Fruit fly (Drosophila melanogaster) whole organism, embryonic: ENCODE data around the gene Lim3.
A peak's percentile ranks its signal among the peaks of the same experiment; 100 is the strongest.

Source experiments
- Antp ChIP-seq: fragments of 200-800 bp; sonication (Bioruptor generic); optimal IDR thresholded peaks from 3 replicates; lab custom pipeline; 2016; ENCODE audit warnings: missing biosample characterization, missing genetic modification characterization
- Asciz ChIP-seq: fragments of 200-800 bp; sonication (Bioruptor generic); optimal IDR thresholded peaks from 2 replicates; lab custom pipeline; 2017; ENCODE audit warnings: missing biosample characterization, mild to moderate bottlenecking, missing genetic modification characterization, missing genetic modification reagents
- Bgb ChIP-seq: fragments of 200-800 bp; sonication (Bioruptor generic); IDR thresholded peaks from 2 replicates; pipeline ENCODE4 v1.3.6; 2022; ENCODE audit warnings: missing biosample characterization, missing genetic modification characterization; ENCODE audit not compliant: partially characterized antibody
- CG10147 ChIP-seq: fragments of 200-800 bp; sonication (Bioruptor generic); optimal IDR thresholded peaks from 2 replicates; lab custom pipeline; 2019; ENCODE audit warnings: missing biosample characterization, mild to moderate bottlenecking, missing genetic modification characterization, moderate library complexity
- CG10431 ChIP-seq: fragments of 200-800 bp; sonication (Bioruptor generic); optimal IDR thresholded peaks from 3 replicates; lab custom pipeline; 2018; ENCODE audit warnings: missing biosample characterization, mild to moderate bottlenecking, missing genetic modification characterization
- CG11085 ChIP-seq: fragments of 200-800 bp; sonication (Bioruptor generic); IDR thresholded peaks from 2 replicates; pipeline ENCODE4 v1.3.6; 2022; ENCODE audit warnings: missing biosample characterization, missing genetic modification characterization
- CG11093 ChIP-seq: fragments of 200-800 bp; sonication (Bioruptor generic); IDR thresholded peaks from 3 replicates; pipeline ENCODE4 v1.3.6; 2022; ENCODE audit warnings: missing biosample characterization, missing genetic modification characterization
- CG12104 ChIP-seq: fragments of 200-800 bp; sonication (Bioruptor generic); optimal IDR thresholded peaks from 3 replicates; lab custom pipeline; 2016; ENCODE audit warnings: missing biosample characterization, missing genetic modification characterization
- CG13424 ChIP-seq: fragments of 200-800 bp; sonication (Bioruptor generic); optimal IDR thresholded peaks from 2 replicates; lab custom pipeline; 2019; ENCODE audit warnings: missing biosample characterization, mild to moderate bottlenecking, missing genetic modification characterization, moderate library complexity
- CG1603 ChIP-seq: fragments of 200-800 bp; sonication (Bioruptor generic); optimal IDR thresholded peaks from 2 replicates; lab custom pipeline; 2019; ENCODE audit warnings: missing biosample characterization, mild to moderate bottlenecking, missing genetic modification characterization, moderate library complexity
- CG16779 ChIP-seq: fragments of 200-800 bp; sonication (Bioruptor generic); IDR thresholded peaks from 2 replicates; pipeline ENCODE4 v1.3.6; 2022; ENCODE audit warnings: missing biosample characterization, missing genetic modification characterization
- CG18011 ChIP-seq: fragments of 200-800 bp; sonication (Bioruptor generic); optimal IDR thresholded peaks from 2 replicates; lab custom pipeline; 2017; ENCODE audit warnings: missing biosample characterization, missing genetic modification characterization, mild to moderate bottlenecking, moderate library complexity, missing genotype
- CG31441 ChIP-seq: fragments of 200-800 bp; sonication (Bioruptor generic); IDR thresholded peaks from 2 replicates; pipeline ENCODE4 v1.3.6; 2022; ENCODE audit warnings: missing biosample characterization, missing genetic modification characterization
- CG33557 ChIP-seq: fragments of 200-800 bp; sonication (Bioruptor generic); optimal IDR thresholded peaks from 2 replicates; lab custom pipeline; 2019; ENCODE audit warnings: missing biosample characterization, mild to moderate bottlenecking, missing genetic modification characterization, moderate library complexity
- CG34422 ChIP-seq: fragments of 200-800 bp; sonication (Bioruptor generic); IDR thresholded peaks from 3 replicates; pipeline ENCODE4 v1.3.6; 2022; ENCODE audit warnings: missing biosample characterization, missing genetic modification characterization
- CG4854 ChIP-seq: fragments of 200-800 bp; sonication (Bioruptor generic); optimal IDR thresholded peaks from 2 replicates; lab custom pipeline; 2016; ENCODE audit warnings: missing biosample characterization, missing genetic modification characterization, inconsistent platforms
- CG5953 ChIP-seq: fragments of 200-800 bp; sonication (Bioruptor generic); IDR thresholded peaks from 2 replicates; pipeline ENCODE4 v1.3.6; 2022; ENCODE audit warnings: missing biosample characterization, missing genetic modification characterization
- CG6254 ChIP-seq: fragments of 200-800 bp; sonication (Bioruptor generic); optimal IDR thresholded peaks from 3 replicates; lab custom pipeline; 2017; ENCODE audit warnings: mild to moderate bottlenecking, missing biosample characterization, missing genetic modification reagents, missing genetic modification characterization
- CG6854 ChIP-seq: fragments of 200-800 bp; sonication (Bioruptor generic); optimal IDR thresholded peaks from 3 replicates; lab custom pipeline; 2017; ENCODE audit warnings: missing biosample characterization, mild to moderate bottlenecking, missing genetic modification characterization
- CG7839 ChIP-seq: fragments of 200-800 bp; sonication (Bioruptor generic); optimal IDR thresholded peaks from 3 replicates; lab custom pipeline; 2018; ENCODE audit warnings: missing biosample characterization, mild to moderate bottlenecking, missing genetic modification characterization, moderate library complexity
- CG8388 ChIP-seq: fragments of 200-800 bp; sonication (Bioruptor generic); optimal IDR thresholded peaks from 2 replicates; lab custom pipeline; 2019; ENCODE audit warnings: missing biosample characterization, mild to moderate bottlenecking, missing genetic modification characterization, moderate library complexity
- CG9797 ChIP-seq: fragments of 200-800 bp; sonication (Bioruptor generic); optimal IDR thresholded peaks from 3 replicates; lab custom pipeline; 2018; ENCODE audit warnings: missing biosample characterization, mild to moderate bottlenecking, missing genetic modification characterization
- CTCF ChIP-seq: fragments of 200-800 bp; sonication (Bioruptor generic); optimal IDR thresholded peaks from 2 replicates; lab custom pipeline; 2017; ENCODE audit warnings: missing biosample characterization, mild to moderate bottlenecking, missing genetic modification characterization, moderate library complexity
- Camta ChIP-seq: fragments of 200-800 bp; sonication (Bioruptor generic); optimal IDR thresholded peaks from 2 replicates; lab custom pipeline; 2016; ENCODE audit warnings: missing biosample characterization, missing genetic modification characterization
- ERR ChIP-seq: fragments of 200-800 bp; sonication (Bioruptor generic); optimal IDR thresholded peaks from 2 replicates; lab custom pipeline; 2016; ENCODE audit warnings: missing biosample characterization, missing genetic modification characterization
- Gsc ChIP-seq: fragments of 200-800 bp; sonication (Bioruptor generic); IDR thresholded peaks from 2 replicates; pipeline ENCODE4 v1.3.6; 2022; ENCODE audit warnings: missing biosample characterization, missing genetic modification characterization
- Gug ChIP-seq: fragments of 200-800 bp; sonication (Bioruptor generic); IDR thresholded peaks from 4 replicates; pipeline ENCODE4 v1.3.6; 2022; ENCODE audit warnings: missing biosample characterization, missing genetic modification characterization
- Lim3 ChIP-seq: fragments of 200-800 bp; sonication (Bioruptor generic); IDR thresholded peaks from 2 replicates; pipeline ENCODE4 v1.3.6; 2022; ENCODE audit warnings: missing biosample characterization, missing genetic modification characterization
- NC2α ChIP-seq: fragments of 200-800 bp; sonication (Bioruptor generic); optimal IDR thresholded peaks from 2 replicates; lab custom pipeline; 2016; ENCODE audit warnings: missing biosample characterization, missing genetic modification characterization
- NC2β ChIP-seq: fragments of 200-800 bp; sonication (Bioruptor generic); optimal IDR thresholded peaks from 2 replicates; lab custom pipeline; 2016; ENCODE audit warnings: missing biosample characterization, missing genetic modification characterization
- Oaz ChIP-seq: fragments of 200-800 bp; sonication (Bioruptor generic); IDR thresholded peaks from 2 replicates; pipeline ENCODE4 v1.3.6; 2022; ENCODE audit warnings: missing biosample characterization, missing genetic modification characterization
- al ChIP-seq: fragments of 200-800 bp; sonication (Bioruptor generic); IDR thresholded peaks from 2 replicates; pipeline ENCODE4 v1.3.6; 2022; ENCODE audit warnings: missing biosample characterization, missing genetic modification characterization
- ci ChIP-seq: fragments of 200-800 bp; sonication (Bioruptor generic); IDR thresholded peaks from 3 replicates; pipeline ENCODE4 v1.3.6; 2022; ENCODE audit warnings: missing biosample characterization, missing genetic modification characterization
- corto ChIP-seq: fragments of 200-800 bp; sonication (Bioruptor generic); optimal IDR thresholded peaks from 2 replicates; lab custom pipeline; 2016; ENCODE audit warnings: missing biosample characterization, mild to moderate bottlenecking, missing genetic modification characterization, moderate library complexity
- danr ChIP-seq: fragments of 200-800 bp; sonication (Bioruptor generic); IDR thresholded peaks from 2 replicates; pipeline ENCODE4 v1.3.6; 2022; ENCODE audit warnings: missing biosample characterization, missing genetic modification characterization
- dati ChIP-seq: fragments of 200-800 bp; sonication (Bioruptor generic); IDR thresholded peaks from 2 replicates; pipeline ENCODE4 v1.3.6; 2022; ENCODE audit warnings: missing biosample characterization, missing genetic modification characterization
- fd102C ChIP-seq: fragments of 200-800 bp; sonication (Bioruptor generic); optimal IDR thresholded peaks from 2 replicates; lab custom pipeline; 2018; ENCODE audit warnings: missing biosample characterization, mild to moderate bottlenecking, missing genetic modification characterization, moderate library complexity
- fd3F ChIP-seq: fragments of 200-800 bp; sonication (Bioruptor generic); optimal IDR thresholded peaks from 2 replicates; lab custom pipeline; 2018; ENCODE audit warnings: missing biosample characterization, mild to moderate bottlenecking, missing genetic modification characterization, moderate library complexity
- fru ChIP-seq: fragments of >200 bp; optimal IDR thresholded peaks from 2 replicates; lab custom pipeline; 2017
- fu2 ChIP-seq: fragments of 200-800 bp; sonication (Bioruptor generic); optimal IDR thresholded peaks from 2 replicates; lab custom pipeline; 2016; ENCODE audit warnings: missing biosample characterization, missing genetic modification characterization
- hth ChIP-seq: fragments of >200 bp; optimal IDR thresholded peaks from 2 replicates; lab custom pipeline; 2017; ENCODE audit warnings: inconsistent platforms
- inv ChIP-seq: fragments of 200-800 bp; sonication (Bioruptor generic); IDR thresholded peaks from 2 replicates; pipeline ENCODE4 v1.3.6; 2022; ENCODE audit warnings: missing biosample characterization, missing genetic modification characterization; ENCODE audit not compliant: partially characterized antibody
- lab ChIP-seq: fragments of 200-800 bp; sonication (Bioruptor generic); optimal IDR thresholded peaks from 3 replicates; lab custom pipeline; 2017; ENCODE audit warnings: missing biosample characterization, missing genetic modification characterization, mild to moderate bottlenecking, moderate library complexity, missing genetic modification reagents
- lmd ChIP-seq: fragments of 200-800 bp; sonication (Bioruptor generic); IDR thresholded peaks from 2 replicates; pipeline ENCODE4 v1.3.6; 2022; ENCODE audit warnings: missing biosample characterization, missing genetic modification characterization
- lola ChIP-seq, 3 experiments: fragments of >200 bp in 2 of 3; fragments of 200-800 bp in 1 of 3; sonication (Bioruptor generic) in 1 of 3; optimal IDR thresholded peaks; 2 replicates each; lab custom pipeline; 2017 to 2019; ENCODE audit warnings: missing biosample characterization in 3 of 3, missing genetic modification characterization in 3 of 3, mild to moderate bottlenecking in 1 of 3, moderate library complexity in 1 of 3
- mam ChIP-seq: fragments of 200-800 bp; sonication (Bioruptor generic); optimal IDR thresholded peaks from 3 replicates; lab custom pipeline; 2016; ENCODE audit warnings: missing biosample characterization, missing genetic modification characterization
- nau ChIP-seq: fragments of 200-800 bp; sonication (Bioruptor generic); optimal IDR thresholded peaks from 3 replicates; lab custom pipeline; 2017; ENCODE audit warnings: missing biosample characterization, mild to moderate bottlenecking, missing genetic modification characterization, missing genetic modification reagents
- org-1 ChIP-seq: fragments of 200-800 bp; sonication (Bioruptor generic); optimal IDR thresholded peaks from 2 replicates; lab custom pipeline; 2017; ENCODE audit warnings: missing biosample characterization, missing genetic modification characterization
- prd ChIP-seq, 3 experiments: fragments of >200 bp in 2 of 3; fragments of 200-800 bp in 1 of 3; sonication (Bioruptor generic) in 1 of 3; optimal IDR thresholded peaks in 2 of 3; IDR thresholded peaks in 1 of 3; 2 replicates in 2 of 3; 3 replicates in 1 of 3; pipeline versions ENCODE4 v1.3.6 to Lab custom; 2017 to 2022; ENCODE audit warnings: missing biosample characterization in 1 of 3, missing genetic modification characterization in 1 of 3
- sens ChIP-seq: fragments of 200-800 bp; sonication (Bioruptor generic); peaks from one replicate; lab custom pipeline; 2016; ENCODE audit warnings: missing biosample characterization, missing genetic modification characterization
- wek ChIP-seq: fragments of 200-800 bp; sonication (Bioruptor generic); optimal IDR thresholded peaks from 3 replicates; lab custom pipeline; 2018; ENCODE audit warnings: missing biosample characterization, mild to moderate bottlenecking, missing genetic modification characterization, moderate library complexity
- yki ChIP-seq: fragments of >200 bp; optimal IDR thresholded peaks from 3 replicates; lab custom pipeline; 2018

Lim3 gene

DNA sequence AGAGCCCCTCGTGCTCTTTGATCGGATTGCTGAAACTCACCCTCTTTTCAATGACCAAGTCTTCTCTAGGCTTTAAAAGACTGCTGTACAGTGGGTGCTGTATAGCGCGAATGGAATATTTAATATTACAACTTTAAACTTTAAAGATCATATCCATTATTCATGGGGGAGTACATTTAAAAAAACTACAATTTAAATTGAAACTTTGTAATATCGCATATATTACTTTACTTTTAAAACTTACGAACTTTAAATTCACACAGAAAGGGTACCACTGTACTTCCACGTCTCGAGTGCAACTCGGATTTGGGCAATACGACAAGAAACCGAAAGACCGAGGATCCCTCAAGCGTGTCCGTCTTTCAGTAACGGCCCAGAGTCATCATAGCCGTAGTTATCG is 49.3 kb downstream of the Lim3 start, which contains the start of gene Phlpp (continued):
- peak; percentile 40; the same call in 1 of the 3 replicates for TF ChIP-seq ci
- peak; percentile 20 for TF ChIP-seq mam (GFP tag; lab: Kevin White, UChicago)
- TF ChIP-seq CG5953 (GFP tag; lab: Robert Waterston, UW) = 0 out of 2 replicates have a peak, but pooled peaks have one; percentile 47
- TF ChIP-seq lmd = peak; percentile 19; the same call in 1 of the 2 replicates
- TF ChIP-seq CG10147 (GFP tag; lab: Kevin White, UChicago) = no peak
- no peak for TF ChIP-seq CG18011 (GFP tag; lab: Kevin White, UChicago)
- no peak for TF ChIP-seq CG11085
- no peak for TF ChIP-seq Asciz
- TF ChIP-seq lab = no peak
- TF ChIP-seq fd3F (GFP tag; lab: Kevin White, UChicago) = no peak
- TF ChIP-seq NC2β (GFP tag; lab: Kevin White, UChicago) = no peak
- peak; percentile 68 for TF ChIP-seq CG6254 (GFP tag; lab: Kevin White, UChicago)
- no peak for TF ChIP-seq CG7839
- TF ChIP-seq fu2 (GFP tag; lab: Kevin White, UChicago) = no peak
- TF ChIP-seq CG8388 (GFP tag; lab: Kevin White, UChicago) = peak; percentile 60
- no peak for TF ChIP-seq CG16779
- TF ChIP-seq CTCF (GFP tag; lab: Kevin White, UChicago) = no peak
- TF ChIP-seq Lim3 (GFP tag; lab: Robert Waterston, UW) = no peak
- no peak for TF ChIP-seq yki (lab: Kevin White, UChicago)
- peak in 1 of 3 experiments; percentile 46 for TF ChIP-seq lola (GFP tag; optimal IDR thresholded peaks at IDR 0.05; lab: Kevin White, UChicago)
- peak; percentile 38; the same call in 1 of the 3 replicates for TF ChIP-seq CG11093
- TF ChIP-seq CG10431 (GFP tag; lab: Kevin White, UChicago) = no peak
- TF ChIP-seq CG9797 (GFP tag; lab: Kevin White, UChicago) = no peak
- TF ChIP-seq org-1 (GFP tag; lab: Kevin White, UChicago) = no peak
- peak; percentile 15 for TF ChIP-seq CG33557
- TF ChIP-seq CG31441 (GFP tag; lab: Robert Waterston, UW) = peak; percentile 78
- 0 out of 2 replicates have a peak, but pooled peaks have one; percentile 27 for TF ChIP-seq dati (GFP tag; lab: Robert Waterston, UW)
- no peak for TF ChIP-seq nau (GFP tag; lab: Kevin White, UChicago)
- peak; percentile 24 for TF ChIP-seq NC2α (GFP tag; lab: Kevin White, UChicago)
- TF ChIP-seq CG1603 = no peak
- TF ChIP-seq danr (GFP tag; lab: Robert Waterston, UW) = no peak
- TF ChIP-seq hth (lab: Kevin White, UChicago) = no peak
- no peak for TF ChIP-seq CG12104 (GFP tag; lab: Kevin White, UChicago)
- no peak for TF ChIP-seq CG6854
- peak; percentile 70; the same call in 1 of the 3 replicates for TF ChIP-seq CG34422 (GFP tag; lab: Robert Waterston, UW)
- no peak for TF ChIP-seq Bgb (GFP tag; lab: Robert Waterston, UW)
- TF ChIP-seq inv (GFP tag; lab: Robert Waterston, UW) = no peak
- peak; percentile 42 for TF ChIP-seq Camta (GFP tag; lab: Kevin White, UChicago)
- no peak for TF ChIP-seq prd (optimal IDR thresholded peaks at IDR 0.05; lab: Kevin White, UChicago)
- TF ChIP-seq prd (GFP tag; IDR thresholded peaks at IDR 0.05; lab: Robert Waterston, UW) = peak; percentile 82
- TF ChIP-seq wek = no peak
- TF ChIP-seq Gug = peak; percentile 19; the same call in 1 of the 4 replicates
- TF ChIP-seq corto = no peak
- TF ChIP-seq fru (lab: Kevin White, UChicago) = no peak
- TF ChIP-seq Gsc (GFP tag; lab: Robert Waterston, UW) = no peak
- no peak for TF ChIP-seq fd102C (GFP tag; lab: Kevin White, UChicago)
- peak; percentile 21 for TF ChIP-seq Antp (GFP tag; lab: Kevin White, UChicago)
- TF ChIP-seq CG13424 (tag; lab: Kevin White, UChicago) = peak; percentile 41
- peak; percentile 95 for TF ChIP-seq sens (GFP tag; lab: Kevin White, UChicago)
- TF ChIP-seq CG4854 (GFP tag; lab: Kevin White, UChicago) = no peak
- TF ChIP-seq ERR (GFP tag; lab: Kevin White, UChicago) = no peak
- TF ChIP-seq Oaz = no peak
- no peak for TF ChIP-seq al
